Worm (Caenorhabditis elegans) whole organism, late embryonic: ENCODE measurements around the gene clec-187.

ENCODE experiments used
- C08G9.2 ChIP-seq: sonication (generic microtip); optimal IDR thresholded peaks from 2 replicates; lab custom pipeline; 2016; ENCODE audit warnings: mild to moderate bottlenecking, missing genetic modification characterization, moderate library complexity, missing compliant biosample characterization
- T23F11.4 ChIP-seq: fragments of 200-800 bp; sonication (Bioruptor generic); optimal IDR thresholded peaks from 2 replicates; lab custom pipeline; 2018; ENCODE audit warnings: mild to moderate bottlenecking, missing genetic modification characterization, missing compliant biosample characterization
- Y22D7AL.16 ChIP-seq: sonication (generic microtip); optimal IDR thresholded peaks from 2 replicates; lab custom pipeline; 2016; ENCODE audit warnings: missing genetic modification characterization, missing compliant biosample characterization
- ceh-2 ChIP-seq: sonication (generic microtip); optimal IDR thresholded peaks from 2 replicates; lab custom pipeline; 2016; ENCODE audit warnings: missing genotype, missing genetic modification characterization, missing compliant biosample characterization
- elt-2 ChIP-seq: sonication (generic microtip); optimal IDR thresholded peaks from 2 replicates; lab custom pipeline; 2016; ENCODE audit warnings: missing genetic modification reagents, missing genetic modification characterization, missing compliant biosample characterization
- elt-4 ChIP-seq: sonication (generic microtip); optimal IDR thresholded peaks from 2 replicates; lab custom pipeline; 2016; ENCODE audit warnings: missing genetic modification characterization, missing compliant biosample characterization
- pha-4 ChIP-seq: fragments of 150-350 bp; optimal IDR thresholded peaks from 2 replicates; lab custom pipeline; 2018; ENCODE audit warnings: missing biosample characterization, missing genetic modification reagents, missing genetic modification characterization
- unc-3 ChIP-seq, 2 experiments: fragments of 200-800 bp in 1 of 2; sonication (Bioruptor generic) in 1 of 2; sonication (generic microtip) in 1 of 2; conservative IDR thresholded peaks in 1 of 2; optimal IDR thresholded peaks in 1 of 2; 2 replicates each; pipeline versions ENCODE4 v1.3.6 to Lab custom; 2016 to 2022; ENCODE audit warnings: missing compliant biosample characterization in 2 of 2, missing genetic modification characterization in 2 of 2, missing genetic modification reagents in 1 of 2

ce11 chrIV:12892194-12892593 lies 20.9 kb upstream of the clec-187 start, which contains the start of gene K08D8.1:
- TF ChIP-seq pha-4 (tag; lab: Kevin White, UChicago) (no peak), elt-4 (no peak), Y22D7AL.16 (tag; lab: Kevin White, UChicago) (no peak), elt-2 (tag; lab: Kevin White, UChicago) (no peak), C08G9.2 (tag; lab: Kevin White, UChicago) (no peak), T23F11.4 (GFP tag; lab: Kevin White, UChicago) (no peak), ceh-2 (no peak), unc-3 (GFP tag; conservative IDR thresholded peaks at IDR 0.05; lab: Robert Waterston, UW) (no peak), unc-3 (tag; optimal IDR thresholded peaks at IDR 0.05; lab: Kevin White, UChicago) (no peak)
